Fruit fly (Drosophila melanogaster): Measurements from ENCODE around the gene CG32579.
A peak's percentile ranks its signal among the peaks of the same experiment; 100 is the strongest.

dm6 chrX:16325472-16325871, 2.4 kb downstream of the CG32579 start, which contains the start of gene CalpC:
- TF ChIP-seq CG34406 (GFP tag; optimal IDR thresholded peaks at IDR 0.05) (no peak), dsx (GFP tag; optimal IDR thresholded peaks at IDR 0.05; ENCODE audit: poor library complexity, severe bottlenecking) (no peak), CG10631 (GFP tag; optimal IDR thresholded peaks at IDR 0.05) (no peak), CG6276 (GFP tag; optimal IDR thresholded peaks at IDR 0.05) (no peak), fd85E (GFP tag; optimal IDR thresholded peaks at IDR 0.05) (no peak), CG15336 (GFP tag; IDR thresholded peaks at IDR 0.05) (no peak), Gug (GFP tag; IDR thresholded peaks at IDR 0.05) (no peak), Eip78C (GFP tag) (no peak), CG9139 (GFP tag; optimal IDR thresholded peaks at IDR 0.05) (no peak), ss (GFP tag; optimal IDR thresholded peaks at IDR 0.05) (peak; percentile 13 to 45), Ets21C (GFP tag; optimal IDR thresholded peaks at IDR 0.05) (no peak)

All from whole organism, prepupa.